Fruit fly (Drosophila melanogaster) whole organism, embryonic: ENCODE measurements around the gene Hs2st.

ENCODE experiments used
- Abd-B ChIP-seq: fragments of 200-800 bp; sonication (Bioruptor generic); optimal IDR thresholded peaks from 2 replicates; lab custom pipeline; 2018; ENCODE audit warnings: missing biosample characterization, mild to moderate bottlenecking, missing genetic modification characterization, moderate library complexity
- Atf3 ChIP-seq: fragments of 200-800 bp; sonication (Bioruptor generic); optimal IDR thresholded peaks from 3 replicates; lab custom pipeline; 2016; ENCODE audit warnings: missing biosample characterization, missing genetic modification characterization
- CG10147 ChIP-seq: fragments of 200-800 bp; sonication (Bioruptor generic); optimal IDR thresholded peaks from 2 replicates; lab custom pipeline; 2019; ENCODE audit warnings: missing biosample characterization, mild to moderate bottlenecking, missing genetic modification characterization, moderate library complexity
- CG11560 ChIP-seq: fragments of 200-800 bp; sonication (Bioruptor generic); IDR thresholded peaks from 3 replicates; pipeline ENCODE4 v1.3.6; 2022; ENCODE audit warnings: missing biosample characterization, missing genetic modification characterization
- CG12659 ChIP-seq: fragments of 200-800 bp; sonication (Bioruptor generic); optimal IDR thresholded peaks from 3 replicates; lab custom pipeline; 2017; ENCODE audit warnings: mild to moderate bottlenecking, missing biosample characterization, missing genetic modification reagents, missing genetic modification characterization
- CG15073 ChIP-seq: fragments of 200-800 bp; sonication (Bioruptor generic); optimal IDR thresholded peaks from 2 replicates; lab custom pipeline; 2016; ENCODE audit warnings: missing biosample characterization, missing genetic modification characterization
- CG17361 ChIP-seq: fragments of 200-800 bp; sonication (Bioruptor generic); IDR thresholded peaks from 3 replicates; pipeline ENCODE4 v1.3.6; 2022; ENCODE audit warnings: missing biosample characterization, missing genetic modification characterization
- CG18599 ChIP-seq: fragments of 200-800 bp; sonication (Bioruptor generic); optimal IDR thresholded peaks from 3 replicates; lab custom pipeline; 2017; ENCODE audit warnings: missing biosample characterization, missing genetic modification characterization, mild to moderate bottlenecking, moderate library complexity, missing genetic modification reagents
- CG2678 ChIP-seq: fragments of 200-800 bp; sonication (Bioruptor generic); optimal IDR thresholded peaks from 3 replicates; lab custom pipeline; 2019; ENCODE audit warnings: missing biosample characterization, mild to moderate bottlenecking, missing genetic modification characterization, moderate library complexity
- CG2712 ChIP-seq: fragments of 200-800 bp; optimal IDR thresholded peaks from 3 replicates; lab custom pipeline; 2019; ENCODE audit warnings: missing biosample characterization, mild to moderate bottlenecking, missing genetic modification characterization, moderate library complexity
- CG30020 ChIP-seq: fragments of 200-800 bp; optimal IDR thresholded peaks from 2 replicates; lab custom pipeline; 2019; ENCODE audit warnings: missing biosample characterization, mild to moderate bottlenecking, missing genetic modification characterization, moderate library complexity
- CG6272 ChIP-seq: fragments of 200-800 bp; sonication (Bioruptor generic); IDR thresholded peaks from 2 replicates; pipeline ENCODE4 v1.3.6; 2022; ENCODE audit warnings: missing biosample characterization, missing genetic modification characterization
- CG8089 ChIP-seq: fragments of 200-800 bp; sonication (Bioruptor generic); optimal IDR thresholded peaks from 3 replicates; lab custom pipeline; 2016; ENCODE audit warnings: missing biosample characterization, missing genetic modification characterization
- CTCF ChIP-seq: fragments of 200-800 bp; sonication (Bioruptor generic); optimal IDR thresholded peaks from 2 replicates; lab custom pipeline; 2017; ENCODE audit warnings: missing biosample characterization, mild to moderate bottlenecking, missing genetic modification characterization, moderate library complexity
- D19A ChIP-seq: fragments of 200-800 bp; optimal IDR thresholded peaks from 3 replicates; lab custom pipeline; 2019; ENCODE audit warnings: missing biosample characterization, mild to moderate bottlenecking, missing genetic modification characterization, moderate library complexity
- E2f2 ChIP-seq: fragments of 200-800 bp; sonication (Bioruptor generic); IDR thresholded peaks from 2 replicates; pipeline ENCODE4 v1.3.6; 2022; ENCODE audit warnings: missing biosample characterization, missing genetic modification characterization
- Elba2 ChIP-seq: fragments of 200-800 bp; sonication (Bioruptor generic); optimal IDR thresholded peaks from 3 replicates; lab custom pipeline; 2016; ENCODE audit warnings: missing biosample characterization, missing genetic modification characterization
- Hand ChIP-seq: fragments of 200-800 bp; sonication (Bioruptor generic); optimal IDR thresholded peaks from 2 replicates; lab custom pipeline; 2017; ENCODE audit warnings: mild to moderate bottlenecking, missing biosample characterization, missing genetic modification reagents, missing genetic modification characterization
- Hr78 ChIP-seq, 2 experiments: fragments of 200-800 bp in 1 of 2; fragments of >200 bp in 1 of 2; sonication (Bioruptor generic) in 1 of 2; optimal IDR thresholded peaks; 2 replicates each; lab custom pipeline; 2017 to 2019; ENCODE audit warnings: missing biosample characterization in 2 of 2, missing genetic modification characterization in 2 of 2, mild to moderate bottlenecking in 1 of 2, moderate library complexity in 1 of 2
- Med ChIP-seq: fragments of 200-800 bp; sonication (Bioruptor generic); peaks from one replicate; lab custom pipeline; 2016; ENCODE audit warnings: missing biosample characterization, missing genetic modification characterization, mild to moderate bottlenecking, inconsistent platforms, moderate library complexity
- Oaz ChIP-seq: fragments of 200-800 bp; sonication (Bioruptor generic); IDR thresholded peaks from 2 replicates; pipeline ENCODE4 v1.3.6; 2022; ENCODE audit warnings: missing biosample characterization, missing genetic modification characterization
- Pdp1 ChIP-seq, 2 experiments: fragments of 200-800 bp; sonication (Bioruptor generic); optimal IDR thresholded peaks; 3 replicates each; lab custom pipeline; 2016; ENCODE audit warnings: missing biosample characterization in 2 of 2, missing genetic modification characterization in 2 of 2, mild to moderate bottlenecking in 1 of 2, moderate library complexity in 1 of 2
- Sin3A ChIP-seq: fragments of >200 bp; optimal IDR thresholded peaks from 2 replicates; lab custom pipeline; 2018
- Vsx1 ChIP-seq: fragments of 200-800 bp; sonication (Bioruptor generic); optimal IDR thresholded peaks from 2 replicates; lab custom pipeline; 2017; ENCODE audit warnings: missing biosample characterization, mild to moderate bottlenecking, missing genetic modification characterization, missing genetic modification reagents
- chinmo ChIP-seq: fragments of 200-800 bp; sonication (Bioruptor generic); IDR thresholded peaks from 4 replicates; pipeline ENCODE4 v1.3.6; 2022; ENCODE audit warnings: missing biosample characterization, missing genetic modification characterization; ENCODE audit not compliant: partially characterized antibody
- croc ChIP-seq: fragments of 200-800 bp; sonication (Bioruptor generic); conservative IDR thresholded peaks from 3 replicates; pipeline ENCODE4 v1.3.6; 2022; ENCODE audit warnings: missing biosample characterization, missing genetic modification characterization
- crol ChIP-seq: fragments of 200-800 bp; sonication (Bioruptor generic); IDR thresholded peaks from 2 replicates; pipeline ENCODE4 v1.3.6; 2022; ENCODE audit warnings: missing biosample characterization, missing genetic modification characterization
- exex ChIP-seq: fragments of 200-800 bp; sonication (Bioruptor generic); optimal IDR thresholded peaks from 4 replicates; lab custom pipeline; 2018; ENCODE audit warnings: missing biosample characterization, mild to moderate bottlenecking, missing genetic modification characterization, moderate library complexity
- gsb-n ChIP-seq: fragments of 200-800 bp; sonication (Bioruptor generic); optimal IDR thresholded peaks from 3 replicates; lab custom pipeline; 2018; ENCODE audit warnings: missing biosample characterization, mild to moderate bottlenecking, missing genetic modification characterization
- hbn ChIP-seq: fragments of 200-800 bp; sonication (Bioruptor generic); IDR thresholded peaks from 2 replicates; pipeline ENCODE4 v1.3.6; 2022; ENCODE audit warnings: missing biosample characterization, missing genetic modification characterization; ENCODE audit not compliant: partially characterized antibody
- hth ChIP-seq: fragments of >200 bp; optimal IDR thresholded peaks from 2 replicates; lab custom pipeline; 2017; ENCODE audit warnings: inconsistent platforms
- lbe ChIP-seq: fragments of 200-800 bp; sonication (Bioruptor generic); optimal IDR thresholded peaks from 2 replicates; lab custom pipeline; 2016; ENCODE audit warnings: missing biosample characterization, mild to moderate bottlenecking, missing genetic modification characterization
- mld ChIP-seq: fragments of 200-800 bp; sonication (Bioruptor generic); IDR thresholded peaks from 3 replicates; pipeline ENCODE4 v1.3.6; 2022; ENCODE audit warnings: missing biosample characterization, missing genetic modification characterization; ENCODE audit not compliant: partially characterized antibody
- nerfin-2 ChIP-seq: fragments of 200-800 bp; sonication (Bioruptor generic); IDR thresholded peaks from 2 replicates; pipeline ENCODE4 v1.3.6; 2022; ENCODE audit warnings: missing biosample characterization, missing genetic modification characterization; ENCODE audit not compliant: partially characterized antibody
- nom ChIP-seq: fragments of 200-800 bp; sonication (Bioruptor generic); optimal IDR thresholded peaks from 2 replicates; lab custom pipeline; 2017; ENCODE audit warnings: missing biosample characterization, missing genetic modification characterization, mild to moderate bottlenecking, moderate library complexity, missing genetic modification reagents
- onecut ChIP-seq: fragments of 200-800 bp; sonication (Bioruptor generic); IDR thresholded peaks from 2 replicates; pipeline ENCODE4 v1.3.6; 2022; ENCODE audit warnings: missing biosample characterization, missing genetic modification characterization
- phol ChIP-seq: fragments of 200-800 bp; sonication (Bioruptor generic); optimal IDR thresholded peaks from 3 replicates; lab custom pipeline; 2018; ENCODE audit warnings: missing biosample characterization, mild to moderate bottlenecking, missing genetic modification characterization, moderate library complexity
- pzg ChIP-seq: fragments of 200-800 bp; sonication (Bioruptor generic); optimal IDR thresholded peaks from 3 replicates; lab custom pipeline; 2018; ENCODE audit warnings: missing biosample characterization, mild to moderate bottlenecking, missing genetic modification characterization, moderate library complexity
- ro ChIP-seq: fragments of 200-800 bp; sonication (Bioruptor generic); IDR thresholded peaks from 2 replicates; pipeline ENCODE4 v1.3.6; 2022; ENCODE audit warnings: missing biosample characterization, missing genetic modification characterization
- sens ChIP-seq: fragments of 200-800 bp; sonication (Bioruptor generic); peaks from one replicate; lab custom pipeline; 2016; ENCODE audit warnings: missing biosample characterization, missing genetic modification characterization
- sug ChIP-seq: fragments of 200-800 bp; optimal IDR thresholded peaks from 2 replicates; lab custom pipeline; 2019; ENCODE audit warnings: missing biosample characterization, mild to moderate bottlenecking, missing genetic modification characterization, moderate library complexity
- toy ChIP-seq: fragments of 200-800 bp; sonication (Bioruptor generic); IDR thresholded peaks from 2 replicates; pipeline ENCODE4 v1.3.6; 2022; ENCODE audit warnings: missing biosample characterization, missing genetic modification characterization
- vvl ChIP-seq: fragments of 200-800 bp; sonication (Bioruptor generic); IDR thresholded peaks from 2 replicates; pipeline ENCODE4 v1.3.6; 2022; ENCODE audit warnings: missing biosample characterization, missing genetic modification characterization
- zfh2 ChIP-seq: fragments of 200-800 bp; sonication (Bioruptor generic); optimal IDR thresholded peaks from 2 replicates; lab custom pipeline; 2016; ENCODE audit warnings: missing biosample characterization, missing genetic modification characterization

Gene Hs2st

dm6 chr2L:19455723-19456122 is 11.2 kb upstream of the Hs2st start:
- TF ChIP-seq Pdp1 (GFP tag; optimal IDR thresholded peaks at IDR 0.05; lab: Kevin White, UChicago), result peak in 1 of 2 experiments; percentile 6
- TF ChIP-seq gsb-n (tag; lab: Kevin White, UChicago), result no peak
- TF ChIP-seq, all 482 proteins: peak for 1

DNA sequence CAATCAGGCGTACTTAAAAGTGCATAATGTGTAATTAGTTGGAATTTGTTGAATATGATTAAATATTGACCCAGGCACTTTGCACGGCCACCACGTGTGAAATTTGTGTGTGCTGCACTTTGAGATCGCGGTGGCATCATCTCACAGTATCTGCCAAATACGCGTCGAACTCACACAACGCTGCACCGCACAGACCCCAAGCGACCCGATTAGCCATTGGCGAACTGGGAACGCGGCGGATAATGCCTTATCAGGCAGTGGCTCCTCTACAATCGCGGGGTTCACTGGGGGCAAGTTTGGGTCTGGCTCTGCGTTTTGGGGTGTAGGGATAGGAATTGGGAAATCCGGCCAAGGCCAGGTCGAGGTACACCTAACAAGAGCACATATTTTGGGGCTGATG is 10.7 kb upstream of the Hs2st start:
- TF ChIP-seq Med (peak; percentile 1), CG17361 (no peak), Atf3 (GFP tag; lab: Kevin White, UChicago) (no peak), Hr78 (GFP tag; optimal IDR thresholded peaks at IDR 0.05; lab: Kevin White, UChicago) (peak in 1 of 2 experiments; percentile 69), nerfin-2 (GFP tag; lab: Robert Waterston, UW) (0 out of 2 replicates have a peak, but pooled peaks have one; percentile 23), sug (tag; lab: Kevin White, UChicago) (peak; percentile 6)

DNA sequence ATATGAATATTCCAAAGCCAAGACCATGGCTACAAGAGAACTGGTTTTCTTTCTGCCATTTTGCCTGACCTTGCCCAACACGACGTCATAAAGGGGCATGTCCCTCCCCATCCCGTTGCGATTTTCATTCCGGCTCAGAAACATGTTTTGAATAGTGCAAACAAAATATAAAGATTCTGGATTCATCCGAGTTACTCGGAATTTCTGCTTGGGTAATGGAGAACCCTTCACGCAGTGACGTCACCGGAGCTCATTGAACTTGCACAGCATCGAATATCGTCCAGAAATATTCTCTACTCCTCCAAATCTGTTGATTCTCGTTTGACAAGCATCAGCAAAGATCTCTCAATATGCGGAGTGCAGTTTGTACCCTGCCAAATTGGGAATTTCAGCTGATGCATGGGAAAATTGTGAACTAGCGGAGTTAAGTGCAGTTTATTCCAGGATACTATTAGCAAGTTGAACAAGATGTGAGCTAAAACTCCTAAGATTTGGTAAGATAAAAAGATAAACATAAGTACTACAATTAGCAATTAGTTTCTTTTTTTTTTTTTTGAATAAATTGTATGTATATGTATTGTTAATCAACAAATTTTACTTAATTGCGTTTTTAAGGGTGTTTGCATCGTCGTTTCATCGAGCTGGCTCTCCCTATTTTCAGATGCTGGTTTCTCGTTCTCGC is 9.7 kb upstream of the Hs2st start, which contains the start of gene CG10026:
Gene CG10026 (plus strand): TSS at position 187 of the 682 bp plus-strand sequence.
- no peak for TF ChIP-seq E2f2 (GFP tag; lab: Robert Waterston, UW)
- peak; percentile 23 for TF ChIP-seq sens (GFP tag; lab: Kevin White, UChicago)
- TF ChIP-seq nom (GFP tag; lab: Kevin White, UChicago), result peak; percentile 15
- no peak for TF ChIP-seq CG12659
- no peak for TF ChIP-seq exex (tag; lab: Kevin White, UChicago)
- TF ChIP-seq D19A (tag; lab: Kevin White, UChicago), result peak; percentile 89
- TF ChIP-seq chinmo, result 0 out of 4 replicates have a peak, but pooled peaks have one; percentile 45

dm6 chr2L:19453381-19453780 is 8.8 kb upstream of the Hs2st start, which contains the start of gene Top2:
TSS of gene Top2 (minus strand) at chr2L:19453490.
- TF ChIP-seq CG8089 (peak; percentile 5), CG18599 (GFP tag; lab: Kevin White, UChicago) (no peak), CG11560 (tag; lab: Robert Waterston, UW) (peak; percentile 79; the same call in 2 of the 3 replicates), CG2712 (tag; lab: Kevin White, UChicago) (peak; percentile 89), Hand (GFP tag; lab: Kevin White, UChicago) (no peak), zfh2 (GFP tag; lab: Kevin White, UChicago) (peak; percentile 68), croc (no peak), Sin3A (lab: Kevin White, UChicago) (peak; percentile 41), CTCF (GFP tag; lab: Kevin White, UChicago) (peak; percentile 70), gsb-n (tag; lab: Kevin White, UChicago) (peak; percentile 27), CG10147 (peak; percentile 22), lbe (GFP tag; lab: Kevin White, UChicago) (no peak), crol (no peak), phol (tag; lab: Kevin White, UChicago) (peak; percentile 36), Elba2 (GFP tag; lab: Kevin White, UChicago) (peak; percentile 4), hbn (GFP tag; lab: Robert Waterston, UW) (peak; percentile 81), hth (lab: Kevin White, UChicago) (no peak), Pdp1 (GFP tag; optimal IDR thresholded peaks at IDR 0.05; lab: Kevin White, UChicago) (peak; percentile 6 to 86), toy (no peak), CG30020 (peak; percentile 70), onecut (GFP tag; lab: Robert Waterston, UW) (no peak), CG6272 (GFP tag; lab: Robert Waterston, UW) (no peak), Vsx1 (GFP tag; lab: Kevin White, UChicago) (no peak), CG2678 (tag; lab: Kevin White, UChicago) (no peak), pzg (GFP tag; lab: Kevin White, UChicago) (peak; percentile 97), nerfin-2 (GFP tag; lab: Robert Waterston, UW) (peak; percentile 53; the same call in 1 of the 2 replicates), Abd-B (GFP tag; lab: Kevin White, UChicago) (peak; percentile 70), Oaz (GFP tag; lab: Robert Waterston, UW) (no peak), vvl (GFP tag; lab: Robert Waterston, UW) (peak; percentile 9; the same call in 1 of the 2 replicates), ro (GFP tag; lab: Robert Waterston, UW) (no peak), mld (GFP tag; lab: Robert Waterston, UW) (peak; percentile 68; the same call in 1 of the 3 replicates), CG15073 (no peak)
